Worm (Caenorhabditis elegans): ENCODE measurements around the gene idpp-16.

ce11 chrV:11629222-11630026 lies 23.1 kb upstream of the idpp-16 start, which contains the start of gene F35B12.10:
- TF ChIP-seq nhr-12 (tag; optimal IDR thresholded peaks at IDR 0.05), result no peak
- TF ChIP-seq lsy-2 (tag; optimal IDR thresholded peaks at IDR 0.05), result no peak
- TF ChIP-seq blmp-1 (tag; optimal IDR thresholded peaks at IDR 0.05), result no peak
- no peak for TF ChIP-seq elt-3 (tag; optimal IDR thresholded peaks at IDR 0.05)
- TF ChIP-seq ceh-43 (GFP tag; optimal IDR thresholded peaks at IDR 0.05), result no peak
